Worm (Caenorhabditis elegans) whole organism, mixed stage, embryonic: ENCODE measurements around the gene K07F5.6.
"Not testable (repeated sequence)": the region's sequence is repeated elsewhere in the genome, so short reads cannot be mapped to it uniquely, and the experiment has no call there.

ENCODE experiments used
- ces-1 ChIP-seq: fragments of 150-350 bp; optimal IDR thresholded peaks from 2 replicates; lab custom pipeline; 2014; ENCODE audit warnings: missing biosample characterization, missing genetic modification reagents, missing genetic modification characterization
- elt-1 ChIP-seq: sonication (generic microtip); optimal IDR thresholded peaks from 2 replicates; lab custom pipeline; 2017; ENCODE audit warnings: missing genetic modification characterization, mild to moderate bottlenecking, missing compliant biosample characterization, antibody characterized with exemption, moderate library complexity, borderline replicate concordance; ENCODE audit not compliant: insufficient read depth
- elt-3 ChIP-seq: fragments of 150-350 bp; optimal IDR thresholded peaks from 2 replicates; lab custom pipeline; 2014; ENCODE audit warnings: missing biosample characterization, missing genetic modification characterization
- lsy-2 ChIP-seq: fragments of 150-350 bp; optimal IDR thresholded peaks from 2 replicates; lab custom pipeline; 2014; ENCODE audit warnings: missing biosample characterization, missing genetic modification characterization
- snpc-4 ChIP-seq: fragments of 150-350 bp; optimal IDR thresholded peaks from 2 replicates; lab custom pipeline; 2014; ENCODE audit warnings: missing biosample characterization, missing genetic modification characterization

DNA sequence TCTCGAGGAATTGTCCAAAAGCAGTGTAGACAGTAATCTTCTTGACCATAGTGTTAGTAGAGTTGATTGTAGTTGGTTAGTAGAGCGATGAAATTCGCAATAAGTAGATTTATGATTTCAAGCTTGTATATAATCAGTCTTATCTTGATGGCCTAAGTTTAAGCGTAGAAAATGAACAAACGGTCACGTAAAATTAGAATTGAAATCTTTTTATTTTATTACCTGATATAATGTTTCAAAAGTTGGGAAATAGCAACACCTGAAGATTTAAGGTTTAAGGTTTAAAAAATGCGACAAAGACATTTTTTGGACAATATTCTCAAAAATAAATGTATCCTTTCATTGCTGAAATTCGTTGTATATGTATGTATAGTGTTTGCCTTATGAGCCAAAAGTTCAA lies 47.2 kb upstream of the K07F5.6 start, which contains the start of gene sss-1:
- not testable (repeated sequence) for TF ChIP-seq elt-1; snpc-4; ces-1; elt-3 (tag; lab: Kevin White, UChicago); lsy-2 (tag; lab: Kevin White, UChicago)
